Fruit fly (Drosophila melanogaster) whole organism, embryonic: ENCODE data around the gene CG6574.
A peak's percentile ranks its signal among the peaks of the same experiment; 100 is the strongest.

Experiments
- Adf1 ChIP-seq: fragments of 200-800 bp; sonication (Bioruptor generic); IDR thresholded peaks from 2 replicates; pipeline ENCODE4 v1.3.6; 2022; ENCODE audit warnings: missing biosample characterization, missing genetic modification characterization
- CG10267 ChIP-seq: fragments of 200-800 bp; sonication (Bioruptor generic); optimal IDR thresholded peaks from 2 replicates; lab custom pipeline; 2018; ENCODE audit warnings: missing biosample characterization, mild to moderate bottlenecking, missing genetic modification characterization, moderate library complexity
- CG10462 ChIP-seq: fragments of 200-800 bp; sonication (Bioruptor generic); optimal IDR thresholded peaks from 2 replicates; lab custom pipeline; 2016; ENCODE audit warnings: missing biosample characterization, missing genetic modification characterization
- CG11560 ChIP-seq: fragments of 200-800 bp; sonication (Bioruptor generic); IDR thresholded peaks from 3 replicates; pipeline ENCODE4 v1.3.6; 2022; ENCODE audit warnings: missing biosample characterization, missing genetic modification characterization
- CG11723 ChIP-seq: fragments of 200-800 bp; sonication (Bioruptor generic); optimal IDR thresholded peaks from 2 replicates; lab custom pipeline; 2017; ENCODE audit warnings: missing biosample characterization, mild to moderate bottlenecking, missing genetic modification characterization
- CG12071 ChIP-seq: fragments of 200-800 bp; sonication (Bioruptor generic); optimal IDR thresholded peaks from 3 replicates; lab custom pipeline; 2018; ENCODE audit warnings: missing biosample characterization, mild to moderate bottlenecking, missing genetic modification characterization
- CG12769 ChIP-seq: fragments of 200-800 bp; sonication (Bioruptor generic); optimal IDR thresholded peaks from 2 replicates; lab custom pipeline; 2019; ENCODE audit warnings: missing biosample characterization, mild to moderate bottlenecking, missing genetic modification characterization, moderate library complexity
- CG14014 ChIP-seq: fragments of 200-800 bp; sonication (Bioruptor generic); IDR thresholded peaks from 2 replicates; pipeline ENCODE4 v1.3.6; 2022; ENCODE audit warnings: missing biosample characterization, missing genetic modification characterization
- CG14710 ChIP-seq: fragments of 200-800 bp; sonication (Bioruptor generic); optimal IDR thresholded peaks from 3 replicates; lab custom pipeline; 2019; ENCODE audit warnings: missing biosample characterization, mild to moderate bottlenecking, missing genetic modification characterization, moderate library complexity
- CG16863 ChIP-seq: fragments of 200-800 bp; sonication (Bioruptor generic); optimal IDR thresholded peaks from 3 replicates; lab custom pipeline; 2016; ENCODE audit warnings: missing biosample characterization, missing genetic modification characterization
- CG17328 ChIP-seq: fragments of 200-800 bp; sonication (Bioruptor generic); IDR thresholded peaks from 2 replicates; pipeline ENCODE4 v1.3.6; 2022; ENCODE audit warnings: missing biosample characterization, missing genetic modification characterization
- CG17802 ChIP-seq: fragments of 200-800 bp; sonication (Bioruptor generic); optimal IDR thresholded peaks from 2 replicates; lab custom pipeline; 2018; ENCODE audit warnings: missing biosample characterization, mild to moderate bottlenecking, missing genetic modification characterization, moderate library complexity
- CG2116 ChIP-seq: fragments of 200-800 bp; sonication (Bioruptor generic); optimal IDR thresholded peaks from 3 replicates; lab custom pipeline; 2018; ENCODE audit warnings: missing biosample characterization, mild to moderate bottlenecking, missing genetic modification characterization
- CG2889 ChIP-seq: fragments of 200-800 bp; sonication (Bioruptor generic); IDR thresholded peaks from 3 replicates; pipeline ENCODE4 v1.3.6; 2022; ENCODE audit warnings: missing biosample characterization, missing genetic modification characterization
- CG30431 ChIP-seq: fragments of 200-800 bp; sonication (Bioruptor generic); optimal IDR thresholded peaks from 2 replicates; lab custom pipeline; 2017; ENCODE audit warnings: missing biosample characterization, missing genetic modification characterization
- CG32532 ChIP-seq: fragments of 200-800 bp; sonication (Bioruptor generic); IDR thresholded peaks from 2 replicates; pipeline ENCODE4 v1.3.6; 2022; ENCODE audit warnings: missing biosample characterization, missing genetic modification characterization
- CG4328 ChIP-seq: fragments of 200-800 bp; sonication (Bioruptor generic); optimal IDR thresholded peaks from 3 replicates; lab custom pipeline; 2017; ENCODE audit warnings: missing biosample characterization, missing genetic modification reagents, missing genetic modification characterization
- CG5953 ChIP-seq: fragments of 200-800 bp; sonication (Bioruptor generic); IDR thresholded peaks from 2 replicates; pipeline ENCODE4 v1.3.6; 2022; ENCODE audit warnings: missing biosample characterization, missing genetic modification characterization
- CG7786 ChIP-seq: fragments of 200-800 bp; sonication (Bioruptor generic); optimal IDR thresholded peaks from 2 replicates; lab custom pipeline; 2016; ENCODE audit warnings: missing biosample characterization, missing genetic modification characterization
- CG7928 ChIP-seq: fragments of 200-800 bp; sonication (Bioruptor generic); optimal IDR thresholded peaks from 2 replicates; lab custom pipeline; 2017; ENCODE audit warnings: missing biosample characterization, mild to moderate bottlenecking, missing genetic modification characterization
- CG8765 ChIP-seq: fragments of 200-800 bp; sonication (Bioruptor generic); IDR thresholded peaks from 2 replicates; pipeline ENCODE4 v1.3.6; 2022; ENCODE audit warnings: missing biosample characterization, missing genetic modification characterization
- D ChIP-seq, 2 experiments: fragments of 200-800 bp in 1 of 2; fragments of >200 bp in 1 of 2; sonication (Bioruptor generic) in 1 of 2; optimal IDR thresholded peaks; 2 replicates in 1 of 2; 3 replicates in 1 of 2; lab custom pipeline; 2017; ENCODE audit warnings: mild to moderate bottlenecking in 1 of 2, missing biosample characterization in 1 of 2, missing genetic modification characterization in 1 of 2, missing genetic modification reagents in 1 of 2
- Ets97D ChIP-seq: fragments of 200-800 bp; sonication (Bioruptor generic); optimal IDR thresholded peaks from 3 replicates; lab custom pipeline; 2016; ENCODE audit warnings: missing biosample characterization, missing genetic modification characterization
- NFAT ChIP-seq: fragments of 200-800 bp; sonication (Bioruptor generic); IDR thresholded peaks from 2 replicates; pipeline ENCODE4 v1.3.6; 2022; ENCODE audit warnings: missing biosample characterization, missing genetic modification characterization
- NK7.1 ChIP-seq: fragments of 200-800 bp; sonication (Bioruptor generic); optimal IDR thresholded peaks from 3 replicates; lab custom pipeline; 2016; ENCODE audit warnings: missing biosample characterization, missing genetic modification characterization
- ab ChIP-seq: fragments of 200-800 bp; sonication (Bioruptor generic); optimal IDR thresholded peaks from 2 replicates; lab custom pipeline; 2016; ENCODE audit warnings: missing biosample characterization, missing genetic modification characterization
- ara ChIP-seq: fragments of 200-800 bp; sonication (Bioruptor generic); IDR thresholded peaks from 2 replicates; pipeline ENCODE4 v1.3.6; 2022; ENCODE audit warnings: missing biosample characterization, missing genetic modification characterization
- ase ChIP-seq: fragments of 200-800 bp; sonication (Bioruptor generic); IDR thresholded peaks from 3 replicates; pipeline ENCODE4 v1.3.6; 2022; ENCODE audit warnings: missing biosample characterization, missing genetic modification characterization
- chm ChIP-seq: fragments of 200-800 bp; sonication (Bioruptor generic); IDR thresholded peaks from 2 replicates; pipeline ENCODE4 v1.3.6; 2022; ENCODE audit warnings: missing biosample characterization, missing genetic modification characterization
- corto ChIP-seq: fragments of 200-800 bp; sonication (Bioruptor generic); optimal IDR thresholded peaks from 2 replicates; lab custom pipeline; 2016; ENCODE audit warnings: missing biosample characterization, mild to moderate bottlenecking, missing genetic modification characterization, moderate library complexity
- dimm ChIP-seq: fragments of 200-800 bp; sonication (Bioruptor generic); IDR thresholded peaks from 2 replicates; pipeline ENCODE4 v1.3.6; 2022; ENCODE audit warnings: missing biosample characterization, missing genetic modification characterization
- en ChIP-seq: fragments of 200-800 bp; sonication (Bioruptor generic); optimal IDR thresholded peaks from 2 replicates; lab custom pipeline; 2016; ENCODE audit warnings: missing biosample characterization, missing genetic modification characterization
- esg ChIP-seq: fragments of 200-800 bp; sonication (Bioruptor generic); conservative IDR thresholded peaks from 2 replicates; pipeline ENCODE4 v1.3.6; 2022; ENCODE audit warnings: missing biosample characterization, missing genetic modification characterization
- ham ChIP-seq: fragments of 200-800 bp; sonication (Bioruptor generic); IDR thresholded peaks from 2 replicates; pipeline ENCODE4 v1.3.6; 2022; ENCODE audit warnings: missing biosample characterization, missing genetic modification characterization
- inv ChIP-seq: fragments of 200-800 bp; sonication (Bioruptor generic); IDR thresholded peaks from 2 replicates; pipeline ENCODE4 v1.3.6; 2022; ENCODE audit warnings: missing biosample characterization, missing genetic modification characterization; ENCODE audit not compliant: partially characterized antibody
- klu ChIP-seq: fragments of 200-800 bp; sonication (Bioruptor generic); IDR thresholded peaks from 2 replicates; pipeline ENCODE4 v1.3.6; 2022; ENCODE audit warnings: missing biosample characterization, missing genetic modification characterization
- kni ChIP-seq: fragments of 200-800 bp; sonication (Bioruptor generic); optimal IDR thresholded peaks from 3 replicates; lab custom pipeline; 2017; ENCODE audit warnings: mild to moderate bottlenecking, missing biosample characterization, missing genetic modification reagents, missing genetic modification characterization
- lab ChIP-seq: fragments of 200-800 bp; sonication (Bioruptor generic); optimal IDR thresholded peaks from 3 replicates; lab custom pipeline; 2017; ENCODE audit warnings: missing biosample characterization, missing genetic modification characterization, mild to moderate bottlenecking, moderate library complexity, missing genetic modification reagents
- nom ChIP-seq: fragments of 200-800 bp; sonication (Bioruptor generic); optimal IDR thresholded peaks from 2 replicates; lab custom pipeline; 2017; ENCODE audit warnings: missing biosample characterization, missing genetic modification characterization, mild to moderate bottlenecking, moderate library complexity, missing genetic modification reagents
- phol ChIP-seq: fragments of 200-800 bp; sonication (Bioruptor generic); optimal IDR thresholded peaks from 3 replicates; lab custom pipeline; 2018; ENCODE audit warnings: missing biosample characterization, mild to moderate bottlenecking, missing genetic modification characterization, moderate library complexity
- psq ChIP-seq: fragments of 200-800 bp; sonication (Bioruptor generic); optimal IDR thresholded peaks from 2 replicates; lab custom pipeline; 2017; ENCODE audit warnings: missing biosample characterization, missing genetic modification characterization
- pum ChIP-seq: fragments of 200-800 bp; sonication (Bioruptor generic); optimal IDR thresholded peaks from 2 replicates; lab custom pipeline; 2016; ENCODE audit warnings: missing biosample characterization, missing genetic modification characterization
- repo ChIP-seq: fragments of 200-800 bp; sonication (Bioruptor generic); optimal IDR thresholded peaks from 2 replicates; lab custom pipeline; 2016; ENCODE audit warnings: missing biosample characterization, missing genetic modification characterization
- sc ChIP-seq, 3 experiments: fragments of >200 bp in 2 of 3; fragments of 200-800 bp in 1 of 3; sonication (Bioruptor generic) in 1 of 3; optimal IDR thresholded peaks; 2 replicates in 2 of 3; 3 replicates in 1 of 3; lab custom pipeline; 2017; ENCODE audit warnings: mild to moderate bottlenecking in 1 of 3, missing biosample characterization in 1 of 3, missing genetic modification characterization in 1 of 3, missing genetic modification reagents in 1 of 3
- slou ChIP-seq: fragments of 200-800 bp; sonication (Bioruptor generic); optimal IDR thresholded peaks from 3 replicates; lab custom pipeline; 2016; ENCODE audit warnings: missing biosample characterization, missing genetic modification characterization
- slp2 ChIP-seq: fragments of 200-800 bp; sonication (Bioruptor generic); optimal IDR thresholded peaks from 2 replicates; lab custom pipeline; 2016; ENCODE audit warnings: missing biosample characterization, missing genetic modification characterization
- tup ChIP-seq: fragments of 200-800 bp; sonication (Bioruptor generic); optimal IDR thresholded peaks from 2 replicates; lab custom pipeline; 2016; ENCODE audit warnings: missing biosample characterization, mild to moderate bottlenecking, missing genetic modification characterization, moderate library complexity
- unpg ChIP-seq: fragments of 200-800 bp; sonication (Bioruptor generic); optimal IDR thresholded peaks from 3 replicates; lab custom pipeline; 2018; ENCODE audit warnings: missing biosample characterization, mild to moderate bottlenecking, missing genetic modification characterization, moderate library complexity
- usp ChIP-seq: fragments of >200 bp; optimal IDR thresholded peaks from 2 replicates; lab custom pipeline; 2017; ENCODE audit warnings: missing biosample characterization, missing genetic modification characterization

The CG6574 gene

DNA sequence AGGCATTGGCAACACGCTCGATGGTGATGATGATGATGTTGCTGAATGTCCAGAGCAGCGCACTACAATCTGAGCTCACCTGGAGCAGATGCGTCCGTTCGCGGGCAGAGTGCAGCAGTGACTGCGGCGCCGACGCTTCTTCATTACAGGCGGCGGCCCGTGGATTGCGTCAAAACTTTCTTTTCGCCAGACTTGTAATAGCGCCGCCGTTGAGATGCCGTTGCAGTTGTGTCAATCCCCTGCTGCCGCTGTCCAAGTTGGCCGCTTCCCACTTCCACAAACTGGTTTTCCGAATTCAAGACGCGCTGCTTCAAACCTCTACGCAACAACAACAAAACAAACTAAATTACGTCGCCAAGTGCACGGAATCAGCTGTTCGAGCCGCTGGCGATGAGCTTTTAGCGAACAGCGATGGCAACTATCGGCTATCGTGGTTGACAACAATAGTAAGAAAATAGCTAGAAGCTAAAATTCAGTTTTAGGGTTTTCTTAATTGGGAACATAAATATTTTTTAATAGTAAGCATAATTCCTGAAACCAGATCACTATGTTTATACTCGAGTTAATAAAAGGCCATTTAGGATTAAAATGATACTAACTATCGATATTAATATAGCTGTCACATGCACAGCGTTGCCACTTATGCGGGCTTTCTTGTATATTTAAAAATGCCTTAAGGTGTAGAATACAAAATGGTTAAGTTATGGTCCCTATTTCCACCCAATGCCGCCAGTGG is 19.2 kb upstream of the CG6574 start, which contains the start of gene Tpc1 (continued):
- TF ChIP-seq sc (optimal IDR thresholded peaks at IDR 0.05; lab: Kevin White, UChicago) (no peak), sc (GFP tag; optimal IDR thresholded peaks at IDR 0.05; lab: Kevin White, UChicago) (no peak), CG32532 (GFP tag; lab: Robert Waterston, UW) (peak; percentile 46; the same call in 1 of the 2 replicates), CG2889 (GFP tag; lab: Robert Waterston, UW) (no peak), CG12071 (GFP tag; lab: Kevin White, UChicago) (no peak), CG12769 (tag; lab: Kevin White, UChicago) (peak; percentile 49), ase (GFP tag; lab: Robert Waterston, UW) (no peak), D (optimal IDR thresholded peaks at IDR 0.05; lab: Kevin White, UChicago) (no peak), D (GFP tag; optimal IDR thresholded peaks at IDR 0.05; lab: Kevin White, UChicago) (no peak), repo (GFP tag; lab: Kevin White, UChicago) (no peak), Ets97D (peak; percentile 51), CG10462 (GFP tag; lab: Kevin White, UChicago) (no peak), klu (no peak), ham (GFP tag; lab: Robert Waterston, UW) (no peak), CG14710 (peak; percentile 62), NFAT (peak; percentile 20; the same call in 1 of the 2 replicates), CG8765 (no peak), CG17802 (no peak), slp2 (no peak), kni (GFP tag; lab: Kevin White, UChicago) (peak; percentile 59), psq (no peak), corto (no peak), CG17328 (GFP tag; lab: Robert Waterston, UW) (no peak), CG7928 (GFP tag; lab: Kevin White, UChicago) (no peak), esg (GFP tag; lab: Robert Waterston, UW) (no peak), CG30431 (GFP tag; lab: Kevin White, UChicago) (no peak), pum (GFP tag; lab: Kevin White, UChicago) (peak; percentile 27), usp (GFP tag; lab: Kevin White, UChicago) (no peak), CG10267 (tag; lab: Kevin White, UChicago) (peak; percentile 55), CG16863 (GFP tag; lab: Kevin White, UChicago) (peak; percentile 17), CG11560 (no peak), Adf1 (GFP tag; lab: Robert Waterston, UW) (peak; percentile 46; the same call in 1 of the 2 replicates), NK7.1 (GFP tag; lab: Kevin White, UChicago) (no peak), inv (GFP tag; lab: Robert Waterston, UW) (peak; percentile 85), CG7786 (GFP tag; lab: Kevin White, UChicago) (peak; percentile 42), unpg (GFP tag; lab: Kevin White, UChicago) (peak; percentile 19), lab (GFP tag; lab: Kevin White, UChicago) (peak; percentile 24), CG5953 (GFP tag; lab: Robert Waterston, UW) (no peak), dimm (GFP tag; lab: Robert Waterston, UW) (no peak), slou (no peak), ara (GFP tag; lab: Robert Waterston, UW) (no peak), phol (tag; lab: Kevin White, UChicago) (peak; percentile 59), ab (no peak), tup (GFP tag; lab: Kevin White, UChicago) (no peak), CG11723 (GFP tag; lab: Kevin White, UChicago) (no peak), en (no peak), nom (GFP tag; lab: Kevin White, UChicago) (no peak), CG2116 (GFP tag; lab: Kevin White, UChicago) (peak; percentile 76), chm (GFP tag; lab: Robert Waterston, UW) (no peak; the same call in 1 of the 2 replicates), CG4328 (no peak), CG14014 (no peak; the same call in 1 of the 2 replicates)
